Fruit fly (Drosophila melanogaster): ENCODE measurements around the gene CG33346.
A peak's percentile ranks its signal among the peaks of the same experiment; 100 is the strongest.

DNA sequence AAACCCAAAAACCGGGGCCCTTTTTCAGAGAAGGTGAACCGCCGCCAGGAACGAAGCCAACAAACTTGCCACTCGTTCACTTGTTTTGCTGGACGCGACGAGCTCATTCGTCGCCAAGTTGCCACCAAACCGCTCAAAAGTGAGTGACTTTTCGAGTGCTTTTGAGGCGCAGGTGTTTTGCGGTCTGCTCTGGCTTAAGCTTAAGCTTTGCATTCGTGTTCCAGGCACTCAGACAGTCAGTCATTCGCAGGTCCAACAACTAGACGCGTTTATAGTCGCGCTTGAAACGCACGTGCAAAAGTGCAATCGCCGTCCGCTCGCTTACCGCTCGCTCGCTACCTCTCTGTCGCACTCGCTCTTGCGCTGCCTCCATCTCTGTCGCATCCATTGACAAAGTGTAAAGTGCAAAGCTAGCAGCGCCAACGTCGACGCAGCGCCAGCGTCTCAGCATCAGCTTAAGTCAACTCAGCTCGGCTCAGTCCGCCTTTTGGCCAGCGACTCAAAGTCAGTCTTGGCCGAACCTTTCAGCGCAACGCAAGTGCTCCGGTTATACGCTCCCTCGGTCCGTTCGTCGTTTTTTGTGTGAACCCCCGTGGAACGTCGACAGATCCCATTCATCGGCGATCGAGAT lies 12.9 kb downstream of the CG33346 start:
- TF ChIP-seq Crg-1 (GFP tag; optimal IDR thresholded peaks at IDR 0.05): no peak
- TF ChIP-seq Mnt (GFP tag; optimal IDR thresholded peaks at IDR 0.05): peak; percentile 56
- no peak for TF ChIP-seq pad (GFP tag; optimal IDR thresholded peaks at IDR 0.05)
- peak; percentile 4 for TF ChIP-seq kay (GFP tag; ENCODE audit: borderline replicate concordance)
